Worm (Caenorhabditis elegans): ENCODE measurements around the gene rabx-5.

The rabx-5 gene

DNA sequence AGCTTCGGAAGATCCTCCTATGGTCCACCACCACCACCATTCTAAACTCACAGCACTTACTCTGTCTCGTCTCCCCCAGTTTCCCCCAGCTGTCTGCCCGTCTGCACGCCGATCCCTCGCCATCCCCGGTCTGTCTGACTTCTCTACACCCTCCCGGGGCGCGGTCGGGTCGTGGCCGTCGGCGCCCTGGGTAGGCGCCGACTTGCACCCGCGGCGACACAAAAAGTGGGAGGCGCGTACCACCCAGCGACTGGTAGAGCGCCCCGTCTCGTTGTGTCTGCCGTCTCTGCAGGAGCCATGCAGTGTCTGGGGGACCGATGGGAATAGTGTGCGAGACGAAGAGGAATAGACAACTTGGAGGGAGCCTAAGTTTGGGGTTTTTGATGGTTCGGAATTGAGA is 28.9 kb downstream of the rabx-5 start (continued):
- TF ChIP-seq lir-1 (GFP tag; conservative IDR thresholded peaks at IDR 0.05) (no peak), F33H1.4 (GFP tag; IDR thresholded peaks at IDR 0.05) (no peak), ztf-26 (tag; optimal IDR thresholded peaks at IDR 0.05) (no peak), hlh-12 (tag; optimal IDR thresholded peaks at IDR 0.05) (no peak), lin-40 (tag; optimal IDR thresholded peaks at IDR 0.05) (peak; percentile 67), atf-7 (tag; optimal IDR thresholded peaks at IDR 0.05) (no peak), dpl-1 (GFP tag; optimal IDR thresholded peaks at IDR 0.05) (no peak), Y56A3A.18 (GFP tag; IDR thresholded peaks at IDR 0.05) (0 out of 2 replicates have a peak, but pooled peaks have one; percentile 21), D2030.7 (GFP tag; IDR thresholded peaks at IDR 0.05) (peak; percentile 33; the same call in 1 of the 2 replicates), nhr-90 (tag; optimal IDR thresholded peaks at IDR 0.05) (peak; percentile 9), snpc-4 (GFP tag; optimal IDR thresholded peaks at IDR 0.05) (peak; percentile 41), snpc-4 (tag; optimal IDR thresholded peaks at IDR 0.05) (peak; percentile 3 to 69 (median 62)), aptf-2 (GFP tag; conservative IDR thresholded peaks at IDR 0.05) (no peak), K11D2.4 (GFP tag; IDR thresholded peaks at IDR 0.05) (0 out of 2 replicates have a peak, but pooled peaks have one; percentile 47), nfya-1 (tag; optimal IDR thresholded peaks at IDR 0.05; ENCODE audit: borderline replicate concordance, insufficient read depth) (no peak), lag-1 (GFP tag; IDR thresholded peaks at IDR 0.05) (no peak), B0019.2 (GFP tag; conservative IDR thresholded peaks at IDR 0.05) (no peak), lin-54 (GFP tag; optimal IDR thresholded peaks at IDR 0.05) (peak; percentile 32), him-1 (tag; optimal IDR thresholded peaks at IDR 0.05) (no peak), mes-4 (tag; optimal IDR thresholded peaks at IDR 0.05) (no peak), rcor-1 (GFP tag; IDR thresholded peaks at IDR 0.05) (no peak), nhr-27 (tag; optimal IDR thresholded peaks at IDR 0.05) (no peak), athp-1 (tag; optimal IDR thresholded peaks at IDR 0.05) (peak; percentile 2), repo-1 (tag; optimal IDR thresholded peaks at IDR 0.05) (no peak), egrh-3 (GFP tag; IDR thresholded peaks at IDR 0.05) (peak; percentile 99), nfya-2 (GFP tag; IDR thresholded peaks at IDR 0.05) (no peak), rpc-1 (optimal IDR thresholded peaks at IDR 0.05) (no peak), rpc-1 (tag; optimal IDR thresholded peaks at IDR 0.05) (no peak), tbp1 (GFP tag; optimal IDR thresholded peaks at IDR 0.05) (peak; percentile 21), dox-1 (GFP tag; IDR thresholded peaks at IDR 0.05) (peak; percentile 76), snpc-3.4 (tag; optimal IDR thresholded peaks at IDR 0.05) (no peak), unc-62 (GFP tag; optimal IDR thresholded peaks at IDR 0.05) (no peak), K12H6.12 (tag; optimal IDR thresholded peaks at IDR 0.05) (peak; percentile 84), ama-1 (optimal IDR thresholded peaks at IDR 0.05) (no peak), ama-1 (GFP tag; optimal IDR thresholded peaks at IDR 0.05) (no peak), hrde-1 (tag; optimal IDR thresholded peaks at IDR 0.05; ENCODE audit: borderline replicate concordance) (no peak), Y53F4B.3 (GFP tag; IDR thresholded peaks at IDR 0.05) (no peak), F57A8.1 (GFP tag; optimal IDR thresholded peaks at IDR 0.05) (no peak), zim-3 (tag; optimal IDR thresholded peaks at IDR 0.05) (no peak), sea-2 (GFP tag; IDR thresholded peaks at IDR 0.05) (no peak), gei-17 (GFP tag; optimal IDR thresholded peaks at IDR 0.05) (peak; percentile 27), mel-28 (tag; optimal IDR thresholded peaks at IDR 0.05; ENCODE audit: borderline replicate concordance) (no peak), snpc-1.3 (tag; optimal IDR thresholded peaks at IDR 0.05; ENCODE audit: insufficient read depth) (no peak), nfyb-1 (GFP tag; IDR thresholded peaks at IDR 0.05) (peak; percentile 75), B0336.3 (GFP tag; IDR thresholded peaks at IDR 0.05) (peak; percentile 69; the same call in 1 of the 2 replicates), attf-3 (GFP tag; conservative IDR thresholded peaks at IDR 0.05) (no peak), efl-1 (GFP tag; optimal IDR thresholded peaks at IDR 0.05) (no peak), attf-5 (GFP tag; optimal IDR thresholded peaks at IDR 0.05) (peak; percentile 78), cebp-1 (GFP tag; IDR thresholded peaks at IDR 0.05) (peak; percentile 16; the same call in 1 of the 2 replicates), cebp-1 (tag; optimal IDR thresholded peaks at IDR 0.05) (peak; percentile 78)
